Worm (Caenorhabditis elegans): ENCODE data around the gene cbp-3.

cbp-3 gene

ce11 chrIII:9944723-9945122 lies 30.9 kb downstream of the cbp-3 start, which contains the start of gene gln-2:
Gene gln-2 (minus strand): TSS chrIII:9944823.
- TF ChIP-seq chd-7 (tag; optimal IDR thresholded peaks at IDR 0.05): no peak
- no peak for TF ChIP-seq zfh-2 (GFP tag; conservative IDR thresholded peaks at IDR 0.05)
- no peak for TF ChIP-seq sea-2 (GFP tag; IDR thresholded peaks at IDR 0.05)
- TF ChIP-seq mel-28 (tag; optimal IDR thresholded peaks at IDR 0.05; ENCODE audit: borderline replicate concordance): no peak
- no peak for TF ChIP-seq cebp-2 (GFP tag; IDR thresholded peaks at IDR 0.05)
- TF ChIP-seq zim-3 (tag; optimal IDR thresholded peaks at IDR 0.05): no peak
- TF ChIP-seq ets-4 (GFP tag; optimal IDR thresholded peaks at IDR 0.05): no peak
- TF ChIP-seq lir-1 (GFP tag; conservative IDR thresholded peaks at IDR 0.05): no peak
- no peak for TF ChIP-seq nfya-2 (GFP tag; IDR thresholded peaks at IDR 0.05)
- no peak for TF ChIP-seq C06A6.2 (GFP tag; conservative IDR thresholded peaks at IDR 0.05)
- no peak for TF ChIP-seq K12H6.12 (tag; optimal IDR thresholded peaks at IDR 0.05)
- TF ChIP-seq F49E8.2 (tag; optimal IDR thresholded peaks at IDR 0.05; ENCODE audit: insufficient read depth): no peak
- TF ChIP-seq Y56A3A.18 (GFP tag; IDR thresholded peaks at IDR 0.05): no peak
- TF ChIP-seq repo-1 (tag; optimal IDR thresholded peaks at IDR 0.05): no peak

ce11 chrIII:9946806-9947419 lies 33.1 kb downstream of the cbp-3 start, which contains the start of gene K03H1.7:
Gene K03H1.7 (plus strand): TSS chrIII:9947405.
- TF ChIP-seq chd-7 (tag; optimal IDR thresholded peaks at IDR 0.05) (no peak), snpc-4 (GFP tag; optimal IDR thresholded peaks at IDR 0.05) (no peak), snpc-4 (tag; optimal IDR thresholded peaks at IDR 0.05) (no peak), Y79H2A.3 (GFP tag; conservative IDR thresholded peaks at IDR 0.05) (no peak), Y53F4B.3 (GFP tag; IDR thresholded peaks at IDR 0.05) (no peak), madf-6 (GFP tag; IDR thresholded peaks at IDR 0.05) (0 out of 2 replicates have a peak, but pooled peaks have one; percentile 22), xnd-1 (tag; optimal IDR thresholded peaks at IDR 0.05) (peak; percentile 53), ceh-100 (GFP tag; IDR thresholded peaks at IDR 0.05) (no peak), let-607 (tag; optimal IDR thresholded peaks at IDR 0.05) (no peak), attf-3 (GFP tag; conservative IDR thresholded peaks at IDR 0.05) (no peak), F33H1.4 (GFP tag; IDR thresholded peaks at IDR 0.05) (peak; percentile 50), lin-26 (GFP tag; IDR thresholded peaks at IDR 0.05) (no peak), efl-1 (GFP tag; optimal IDR thresholded peaks at IDR 0.05) (peak; percentile 21), ccch-3 (GFP tag; optimal IDR thresholded peaks at IDR 0.05) (no peak), hmg-20 (GFP tag; IDR thresholded peaks at IDR 0.05) (no peak), zfh-2 (GFP tag; conservative IDR thresholded peaks at IDR 0.05) (no peak), cebp-1 (GFP tag; IDR thresholded peaks at IDR 0.05) (no peak), cebp-1 (tag; optimal IDR thresholded peaks at IDR 0.05) (no peak), egl-18 (GFP tag; IDR thresholded peaks at IDR 0.05) (no peak), T26A5.8 (tag; optimal IDR thresholded peaks at IDR 0.05) (no peak), madf-8 (GFP tag; conservative IDR thresholded peaks at IDR 0.05) (peak; percentile 50), lsl-1 (GFP tag; optimal IDR thresholded peaks at IDR 0.05) (peak; percentile 89), unc-62 (GFP tag; optimal IDR thresholded peaks at IDR 0.05) (no peak), F55B11.4 (tag; optimal IDR thresholded peaks at IDR 0.05; ENCODE audit: borderline replicate concordance, insufficient read depth) (no peak), ceh-58 (GFP tag; IDR thresholded peaks at IDR 0.05) (no peak), dox-1 (GFP tag; IDR thresholded peaks at IDR 0.05) (0 out of 2 replicates have a peak, but pooled peaks have one; percentile 7), hsf-1 (GFP tag; IDR thresholded peaks at IDR 0.05) (no peak), atf-7 (tag; optimal IDR thresholded peaks at IDR 0.05) (no peak), D2030.7 (GFP tag; IDR thresholded peaks at IDR 0.05) (no peak), ekl-4 (GFP tag; IDR thresholded peaks at IDR 0.05) (no peak), lsy-27 (tag; optimal IDR thresholded peaks at IDR 0.05; ENCODE audit: borderline replicate concordance, insufficient read depth) (no peak), F37B4.10 (GFP tag; IDR thresholded peaks at IDR 0.05) (no peak), K11D2.4 (GFP tag; IDR thresholded peaks at IDR 0.05) (no peak), nfya-1 (tag; optimal IDR thresholded peaks at IDR 0.05; ENCODE audit: borderline replicate concordance, insufficient read depth) (no peak), nfyb-1 (GFP tag; IDR thresholded peaks at IDR 0.05) (no peak)
